Worm (Caenorhabditis elegans): Measurements from ENCODE around the gene C18D4.3.

C18D4.3 gene

DNA sequence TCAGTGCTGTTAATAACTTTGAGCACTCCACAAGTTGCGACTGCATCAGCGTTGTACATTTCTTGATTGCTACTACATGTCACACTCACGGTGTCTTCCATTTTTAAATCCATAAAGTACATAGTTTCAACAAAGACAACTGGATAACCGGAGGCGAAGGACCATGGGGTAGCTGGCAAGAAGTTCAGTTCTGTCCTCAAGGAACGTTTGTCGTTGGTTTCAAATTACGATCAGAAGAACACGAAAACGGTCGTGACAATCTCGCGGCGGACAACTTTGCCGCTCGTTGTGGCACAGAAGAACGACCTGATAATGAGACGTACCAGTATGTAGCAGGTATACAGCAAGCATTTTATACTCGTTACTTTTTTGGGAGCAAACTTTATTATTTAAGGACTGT lies at the start of gene C18D4.3:
Gene C18D4.3 (minus strand): TSS at position 101 of the 400 bp plus-strand sequence.
- TF ChIP-seq ref-1 (GFP tag; conservative IDR thresholded peaks at IDR 0.05) (no peak), ztf-23 (GFP tag; IDR thresholded peaks at IDR 0.05) (no peak), klf-2 (GFP tag; conservative IDR thresholded peaks at IDR 0.05) (no peak), cog-1 (tag; optimal IDR thresholded peaks at IDR 0.05) (no peak), flt-1 (GFP tag; IDR thresholded peaks at IDR 0.05) (no peak), tab-1 (GFP tag; IDR thresholded peaks at IDR 0.05) (no peak), T22C8.4 (GFP tag; IDR thresholded peaks at IDR 0.05) (no peak), ztf-29 (GFP tag; IDR thresholded peaks at IDR 0.05) (no peak)

DNA sequence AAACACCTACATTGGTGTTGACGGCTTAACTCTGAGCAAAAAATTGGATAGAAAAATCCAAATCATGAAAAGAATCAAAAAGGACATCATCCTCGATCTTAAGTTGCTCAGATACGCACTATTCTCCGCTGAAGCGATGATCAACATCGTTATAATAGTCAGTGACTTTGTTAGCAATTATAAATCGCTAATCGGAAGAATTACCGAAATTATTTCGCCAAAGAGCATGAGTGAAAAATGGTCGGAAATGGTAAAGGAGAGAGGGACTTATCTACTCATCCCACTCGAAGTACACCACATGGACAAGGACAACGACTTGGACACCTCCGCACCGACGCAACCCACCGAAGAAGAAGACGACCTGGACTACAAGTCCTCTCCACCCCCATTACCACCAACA lies 47.4 kb upstream of the C18D4.3 start:
- TF ChIP-seq cog-1 (tag; optimal IDR thresholded peaks at IDR 0.05), result no peak
- TF ChIP-seq T22C8.4 (GFP tag; IDR thresholded peaks at IDR 0.05), result no peak
- TF ChIP-seq flt-1 (GFP tag; IDR thresholded peaks at IDR 0.05), result no peak
- no peak for TF ChIP-seq tab-1 (GFP tag; IDR thresholded peaks at IDR 0.05)
- TF ChIP-seq ztf-29 (GFP tag; IDR thresholded peaks at IDR 0.05), result no peak
- no peak for TF ChIP-seq med-1 (GFP tag; optimal IDR thresholded peaks at IDR 0.05; ENCODE audit: insufficient read depth)
- TF ChIP-seq ref-1 (GFP tag; conservative IDR thresholded peaks at IDR 0.05), result no peak
- no peak for TF ChIP-seq klf-2 (GFP tag; conservative IDR thresholded peaks at IDR 0.05)
- TF ChIP-seq ztf-23 (GFP tag; IDR thresholded peaks at IDR 0.05), result no peak

ce11 chrV:17566850-17567249 lies 34.3 kb upstream of the C18D4.3 start, which contains the start of gene C38D9.2:
TSS of gene C38D9.2 (plus strand) at chrV:17567150.
- no peak for TF ChIP-seq flt-1 (GFP tag; IDR thresholded peaks at IDR 0.05)
- no peak for TF ChIP-seq ztf-29 (GFP tag; IDR thresholded peaks at IDR 0.05)
- no peak for TF ChIP-seq med-1 (GFP tag; optimal IDR thresholded peaks at IDR 0.05; ENCODE audit: insufficient read depth)
- no peak for TF ChIP-seq ref-1 (GFP tag; conservative IDR thresholded peaks at IDR 0.05)
- TF ChIP-seq ztf-23 (GFP tag; IDR thresholded peaks at IDR 0.05), result no peak
- TF ChIP-seq tab-1 (GFP tag; IDR thresholded peaks at IDR 0.05), result no peak
- TF ChIP-seq T22C8.4 (GFP tag; IDR thresholded peaks at IDR 0.05), result no peak
- no peak for TF ChIP-seq cog-1 (tag; optimal IDR thresholded peaks at IDR 0.05)
- no peak for TF ChIP-seq klf-2 (GFP tag; conservative IDR thresholded peaks at IDR 0.05)

- TF ChIP-seq T22C8.4 (GFP tag; IDR thresholded peaks at IDR 0.05) (no peak), ztf-23 (GFP tag; IDR thresholded peaks at IDR 0.05) (no peak), tab-1 (GFP tag; IDR thresholded peaks at IDR 0.05) (no peak), flt-1 (GFP tag; IDR thresholded peaks at IDR 0.05) (no peak), ztf-29 (GFP tag; IDR thresholded peaks at IDR 0.05) (no peak), klf-2 (GFP tag; conservative IDR thresholded peaks at IDR 0.05) (no peak), med-1 (GFP tag; optimal IDR thresholded peaks at IDR 0.05; ENCODE audit: insufficient read depth) (no peak), ref-1 (GFP tag; conservative IDR thresholded peaks at IDR 0.05) (no peak), cog-1 (tag; optimal IDR thresholded peaks at IDR 0.05) (no peak)
Observed at ce11 chrV:17565903-17566302, 33.3 kb upstream of the C18D4.3 start, which contains the start of gene fbxa-171. TSS of gene fbxa-171 (minus strand) at chrV:17566003.

DNA sequence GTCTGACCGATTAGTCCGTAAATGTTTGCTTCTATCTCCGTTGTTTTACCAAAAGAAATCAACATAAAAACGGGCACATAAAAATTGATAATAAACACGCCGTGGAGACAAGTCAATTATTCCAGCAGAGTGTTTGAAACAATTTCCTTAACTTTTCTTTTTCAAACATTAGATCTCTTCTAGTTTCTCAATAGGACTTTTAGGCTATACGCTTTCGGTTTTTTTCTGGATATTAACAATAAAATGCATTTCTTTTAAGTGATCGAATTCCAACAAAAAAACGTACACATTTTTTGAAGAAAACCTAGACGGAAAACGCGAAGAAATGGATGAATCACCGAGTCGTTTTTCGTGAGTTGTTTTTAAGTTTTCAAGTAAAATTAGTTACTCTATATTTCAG lies 26.4 kb upstream of the C18D4.3 start, which contains the start of gene fbxa-172:
Gene fbxa-172 (plus strand): TSS at position 301 of the 400 bp plus-strand sequence.
- TF ChIP-seq tab-1 (GFP tag; IDR thresholded peaks at IDR 0.05) (no peak), T22C8.4 (GFP tag; IDR thresholded peaks at IDR 0.05) (no peak)

DNA sequence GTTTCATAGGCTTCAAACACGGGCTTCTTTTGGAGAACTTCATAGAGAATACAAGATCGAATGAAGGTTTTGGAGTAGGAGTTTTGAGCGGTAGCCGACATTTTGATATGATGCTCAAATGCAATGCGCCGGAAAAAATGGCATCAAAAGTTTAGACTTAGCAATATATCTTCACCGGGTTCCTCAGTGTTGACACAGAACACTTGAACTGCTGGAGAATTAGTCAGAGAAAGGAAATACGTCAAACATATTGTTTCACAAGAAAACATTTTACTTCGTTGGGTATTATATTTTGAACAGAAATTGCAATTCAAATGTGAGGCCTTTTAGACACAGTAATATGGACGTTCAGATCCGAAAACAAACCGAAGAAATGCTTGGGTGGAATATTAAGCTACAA lies 25.8 kb upstream of the C18D4.3 start, which contains the start of gene fbxa-174:
Gene fbxa-174 (minus strand): TSS at position 101 of the 400 bp plus-strand sequence.
- TF ChIP-seq klf-2 (GFP tag; conservative IDR thresholded peaks at IDR 0.05) (no peak), ztf-29 (GFP tag; IDR thresholded peaks at IDR 0.05) (no peak), tab-1 (GFP tag; IDR thresholded peaks at IDR 0.05) (no peak), flt-1 (GFP tag; IDR thresholded peaks at IDR 0.05) (no peak), cog-1 (tag; optimal IDR thresholded peaks at IDR 0.05) (no peak), ztf-23 (GFP tag; IDR thresholded peaks at IDR 0.05) (no peak), T22C8.4 (GFP tag; IDR thresholded peaks at IDR 0.05) (no peak), ref-1 (GFP tag; conservative IDR thresholded peaks at IDR 0.05) (no peak), med-1 (GFP tag; optimal IDR thresholded peaks at IDR 0.05; ENCODE audit: insufficient read depth) (no peak)

ce11 chrV:17552759-17553158 lies 20.2 kb upstream of the C18D4.3 start, which contains the start of gene C38D9.8:
TSS of gene C38D9.8 (minus strand) at chrV:17552859.
- TF ChIP-seq tab-1 (GFP tag; IDR thresholded peaks at IDR 0.05) (no peak), klf-2 (GFP tag; conservative IDR thresholded peaks at IDR 0.05) (no peak), ztf-29 (GFP tag; IDR thresholded peaks at IDR 0.05) (no peak), ref-1 (GFP tag; conservative IDR thresholded peaks at IDR 0.05) (no peak), med-1 (GFP tag; optimal IDR thresholded peaks at IDR 0.05; ENCODE audit: insufficient read depth) (no peak), flt-1 (GFP tag; IDR thresholded peaks at IDR 0.05) (no peak), cog-1 (tag; optimal IDR thresholded peaks at IDR 0.05) (no peak), T22C8.4 (GFP tag; IDR thresholded peaks at IDR 0.05) (no peak)

DNA sequence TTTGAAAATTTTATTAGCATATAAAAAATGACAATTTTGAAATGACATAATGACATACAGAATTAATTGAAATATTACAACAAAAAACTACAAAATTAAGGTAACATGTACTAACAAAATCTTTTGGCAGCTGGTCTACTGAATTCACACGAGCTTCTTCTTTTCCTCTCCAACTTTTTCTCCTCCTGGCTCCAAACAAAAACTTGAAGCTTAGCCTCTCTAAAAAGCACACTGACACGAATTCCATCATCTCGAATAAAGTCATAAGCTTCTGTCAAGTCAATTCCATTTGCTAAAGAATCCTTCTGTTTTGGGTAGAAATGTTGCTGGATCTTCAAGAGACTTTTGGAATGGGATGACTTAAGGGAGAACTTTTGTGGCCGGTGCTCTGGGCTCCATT lies 18.8 kb upstream of the C18D4.3 start:
- TF ChIP-seq cog-1 (tag; optimal IDR thresholded peaks at IDR 0.05) (no peak), ref-1 (GFP tag; conservative IDR thresholded peaks at IDR 0.05) (no peak), ztf-23 (GFP tag; IDR thresholded peaks at IDR 0.05) (no peak), klf-2 (GFP tag; conservative IDR thresholded peaks at IDR 0.05) (no peak), flt-1 (GFP tag; IDR thresholded peaks at IDR 0.05) (no peak), tab-1 (GFP tag; IDR thresholded peaks at IDR 0.05) (no peak), T22C8.4 (GFP tag; IDR thresholded peaks at IDR 0.05) (no peak), ztf-29 (GFP tag; IDR thresholded peaks at IDR 0.05) (no peak)

ce11 chrV:17549362-17549761 lies 16.8 kb upstream of the C18D4.3 start, which contains the start of gene fbxa-176:
TSS of gene fbxa-176 (plus strand) at chrV:17549675.
- TF ChIP-seq ztf-29 (GFP tag; IDR thresholded peaks at IDR 0.05), result no peak
- no peak for TF ChIP-seq T22C8.4 (GFP tag; IDR thresholded peaks at IDR 0.05)
- TF ChIP-seq cog-1 (tag; optimal IDR thresholded peaks at IDR 0.05), result no peak
- TF ChIP-seq tab-1 (GFP tag; IDR thresholded peaks at IDR 0.05), result no peak
- TF ChIP-seq flt-1 (GFP tag; IDR thresholded peaks at IDR 0.05), result no peak
- TF ChIP-seq ref-1 (GFP tag; conservative IDR thresholded peaks at IDR 0.05), result no peak
- no peak for TF ChIP-seq klf-2 (GFP tag; conservative IDR thresholded peaks at IDR 0.05)
- no peak for TF ChIP-seq med-1 (GFP tag; optimal IDR thresholded peaks at IDR 0.05; ENCODE audit: insufficient read depth)
- no peak for TF ChIP-seq ztf-23 (GFP tag; IDR thresholded peaks at IDR 0.05)

DNA sequence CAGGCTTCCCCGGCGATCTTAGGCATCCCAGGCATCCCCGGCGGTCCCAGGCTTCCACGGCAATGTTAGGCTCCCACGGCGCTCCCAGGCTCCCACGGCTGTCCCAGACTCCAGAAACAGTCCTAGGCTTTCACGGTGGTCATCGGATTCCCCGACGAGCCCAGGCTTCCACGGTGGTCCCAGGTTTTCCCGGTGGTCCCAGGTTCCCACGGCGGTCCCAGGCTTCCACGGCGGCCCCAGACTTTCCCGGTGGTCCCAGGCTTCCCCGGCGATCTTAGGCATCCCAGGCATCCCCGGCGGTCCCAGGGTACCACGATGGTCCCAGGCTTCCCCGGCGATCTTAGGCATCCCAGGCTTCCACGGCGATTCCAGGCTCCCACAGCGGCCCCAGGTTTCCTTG lies 16.0 kb upstream of the C18D4.3 start:
- no peak for TF ChIP-seq tab-1 (GFP tag; IDR thresholded peaks at IDR 0.05)
- no peak for TF ChIP-seq flt-1 (GFP tag; IDR thresholded peaks at IDR 0.05)
- TF ChIP-seq cog-1 (tag; optimal IDR thresholded peaks at IDR 0.05), result no peak
- TF ChIP-seq ztf-29 (GFP tag; IDR thresholded peaks at IDR 0.05), result no peak
- TF ChIP-seq ref-1 (GFP tag; conservative IDR thresholded peaks at IDR 0.05), result no peak
- no peak for TF ChIP-seq med-1 (GFP tag; optimal IDR thresholded peaks at IDR 0.05; ENCODE audit: insufficient read depth)
- TF ChIP-seq ztf-23 (GFP tag; IDR thresholded peaks at IDR 0.05), result no peak
- no peak for TF ChIP-seq T22C8.4 (GFP tag; IDR thresholded peaks at IDR 0.05)
- no peak for TF ChIP-seq klf-2 (GFP tag; conservative IDR thresholded peaks at IDR 0.05)

Data from whole organism, midembryonic.